Worm (Caenorhabditis elegans) whole organism, late embryonic: ENCODE results near the gene K06H7.2.

Experiments used
- C08G9.2 ChIP-seq: sonication (generic microtip); optimal IDR thresholded peaks from 2 replicates; lab custom pipeline; 2016; ENCODE audit warnings: mild to moderate bottlenecking, missing genetic modification characterization, moderate library complexity, missing compliant biosample characterization
- C38D4.7 ChIP-seq: fragments of 200-800 bp; sonication (Bioruptor generic); optimal IDR thresholded peaks from 2 replicates; lab custom pipeline; 2018; ENCODE audit warnings: mild to moderate bottlenecking, missing genetic modification characterization, moderate library complexity, missing compliant biosample characterization
- F13H6.1 ChIP-seq: sonication (generic microtip); optimal IDR thresholded peaks from 2 replicates; lab custom pipeline; 2016; ENCODE audit warnings: missing genetic modification characterization, missing compliant biosample characterization
- K02D7.2 ChIP-seq: sonication (generic microtip); optimal IDR thresholded peaks from 2 replicates; lab custom pipeline; 2017; ENCODE audit warnings: mild to moderate bottlenecking, missing genetic modification characterization, missing compliant biosample characterization
- T23F11.4 ChIP-seq: fragments of 200-800 bp; sonication (Bioruptor generic); optimal IDR thresholded peaks from 2 replicates; lab custom pipeline; 2018; ENCODE audit warnings: mild to moderate bottlenecking, missing genetic modification characterization, missing compliant biosample characterization
- Y22D7AL.16 ChIP-seq: sonication (generic microtip); optimal IDR thresholded peaks from 2 replicates; lab custom pipeline; 2016; ENCODE audit warnings: missing genetic modification characterization, missing compliant biosample characterization
- ahr-1 ChIP-seq: sonication (generic microtip); optimal IDR thresholded peaks from 2 replicates; lab custom pipeline; 2016; ENCODE audit warnings: missing genetic modification characterization, missing compliant biosample characterization
- ama-1 ChIP-seq: fragments of 150-350 bp; optimal IDR thresholded peaks from 2 replicates; lab custom pipeline; 2014
- ceh-14 ChIP-seq: sonication (generic microtip); optimal IDR thresholded peaks from 2 replicates; lab custom pipeline; 2016; ENCODE audit warnings: missing genotype, missing genetic modification characterization, missing compliant biosample characterization
- ceh-18 ChIP-seq: sonication (generic microtip); optimal IDR thresholded peaks from 2 replicates; lab custom pipeline; 2016; ENCODE audit warnings: missing genetic modification characterization, missing compliant biosample characterization
- ceh-2 ChIP-seq: sonication (generic microtip); optimal IDR thresholded peaks from 2 replicates; lab custom pipeline; 2016; ENCODE audit warnings: missing genotype, missing genetic modification characterization, missing compliant biosample characterization
- ceh-30 ChIP-seq: fragments of 150-350 bp; optimal IDR thresholded peaks from 2 replicates; lab custom pipeline; 2014; ENCODE audit warnings: missing biosample characterization, missing genetic modification characterization
- ceh-31 ChIP-seq: sonication (generic microtip); optimal IDR thresholded peaks from 2 replicates; lab custom pipeline; 2016; ENCODE audit warnings: missing genetic modification characterization, missing compliant biosample characterization
- ceh-34 ChIP-seq: sonication (generic microtip); optimal IDR thresholded peaks from 2 replicates; lab custom pipeline; 2016; ENCODE audit warnings: mild to moderate bottlenecking, missing genetic modification characterization, missing compliant biosample characterization
- ceh-48 ChIP-seq: sonication (generic microtip); optimal IDR thresholded peaks from 2 replicates; lab custom pipeline; 2016; ENCODE audit warnings: missing genetic modification characterization, inconsistent platforms, missing compliant biosample characterization
- ceh-6 ChIP-seq: fragments of 200-800 bp; sonication (Bioruptor generic); optimal IDR thresholded peaks from 2 replicates; lab custom pipeline; 2018; ENCODE audit warnings: mild to moderate bottlenecking, missing genetic modification characterization, missing compliant biosample characterization
- ceh-9 ChIP-seq: sonication (generic microtip); optimal IDR thresholded peaks from 2 replicates; lab custom pipeline; 2016; ENCODE audit warnings: mild to moderate bottlenecking, missing genetic modification characterization, inconsistent platforms, missing compliant biosample characterization
- che-1 ChIP-seq: sonication (generic microtip); optimal IDR thresholded peaks from 2 replicates; lab custom pipeline; 2016; ENCODE audit warnings: mild to moderate bottlenecking, missing genetic modification characterization, missing compliant biosample characterization
- elt-2 ChIP-seq: sonication (generic microtip); optimal IDR thresholded peaks from 2 replicates; lab custom pipeline; 2016; ENCODE audit warnings: missing genetic modification reagents, missing genetic modification characterization, missing compliant biosample characterization
- elt-4 ChIP-seq: sonication (generic microtip); optimal IDR thresholded peaks from 2 replicates; lab custom pipeline; 2016; ENCODE audit warnings: missing genetic modification characterization, missing compliant biosample characterization
- fkh-10 ChIP-seq: fragments of 150-350 bp; optimal IDR thresholded peaks from 2 replicates; lab custom pipeline; 2014; ENCODE audit warnings: missing biosample characterization, missing genetic modification reagents, missing genetic modification characterization
- fkh-6 ChIP-seq: sonication (generic microtip); optimal IDR thresholded peaks from 2 replicates; lab custom pipeline; 2016; ENCODE audit warnings: missing genetic modification characterization, missing compliant biosample characterization
- hlh-13 ChIP-seq: fragments of 200-800 bp; sonication (Bioruptor generic); optimal IDR thresholded peaks from 2 replicates; lab custom pipeline; 2018; ENCODE audit warnings: mild to moderate bottlenecking, missing genetic modification characterization, missing compliant biosample characterization
- hlh-30 ChIP-seq: sonication (generic microtip); optimal IDR thresholded peaks from 2 replicates; lab custom pipeline; 2017; ENCODE audit warnings: antibody characterized with exemption, missing genetic modification characterization, missing compliant biosample characterization; ENCODE audit not compliant: insufficient read depth
- hlh-8 ChIP-seq: sonication (generic microtip); optimal IDR thresholded peaks from 2 replicates; lab custom pipeline; 2016; ENCODE audit warnings: missing genotype, missing genetic modification characterization, missing compliant biosample characterization
- lim-6 ChIP-seq: sonication (generic microtip); optimal IDR thresholded peaks from 2 replicates; lab custom pipeline; 2016; ENCODE audit warnings: missing genetic modification characterization, missing compliant biosample characterization
- lin-11 ChIP-seq: fragments of 200-800 bp; sonication (Bioruptor generic); optimal IDR thresholded peaks from 2 replicates; lab custom pipeline; 2018; ENCODE audit warnings: mild to moderate bottlenecking, missing genetic modification characterization, missing compliant biosample characterization
- madf-2 ChIP-seq: sonication (generic microtip); optimal IDR thresholded peaks from 2 replicates; lab custom pipeline; 2017; ENCODE audit warnings: missing genetic modification characterization, missing compliant biosample characterization
- mec-3 ChIP-seq: sonication (generic microtip); optimal IDR thresholded peaks from 2 replicates; lab custom pipeline; 2016; ENCODE audit warnings: borderline replicate concordance, missing genetic modification characterization, missing compliant biosample characterization
- nfya-1 ChIP-seq: sonication (generic microtip); optimal IDR thresholded peaks from 2 replicates; lab custom pipeline; 2017; ENCODE audit warnings: missing genetic modification characterization, mild to moderate bottlenecking, missing compliant biosample characterization, antibody characterized with exemption, moderate library complexity
- nhr-11 ChIP-seq: fragments of 150-350 bp; optimal IDR thresholded peaks from 2 replicates; lab custom pipeline; 2014; ENCODE audit warnings: missing biosample characterization, missing genetic modification characterization
- nhr-232 ChIP-seq: sonication (generic microtip); optimal IDR thresholded peaks from 2 replicates; lab custom pipeline; 2016; ENCODE audit warnings: missing genetic modification characterization, missing compliant biosample characterization
- npax-4 ChIP-seq: sonication (generic microtip); optimal IDR thresholded peaks from 2 replicates; lab custom pipeline; 2016; ENCODE audit warnings: missing genetic modification characterization, missing compliant biosample characterization
- pag-3 ChIP-seq: sonication (generic microtip); optimal IDR thresholded peaks from 2 replicates; lab custom pipeline; 2016; ENCODE audit warnings: missing compliant biosample characterization, missing genetic modification characterization, borderline replicate concordance
- pat-9 ChIP-seq: fragments of 200-800 bp; sonication (Bioruptor generic); optimal IDR thresholded peaks from 2 replicates; lab custom pipeline; 2018; ENCODE audit warnings: mild to moderate bottlenecking, missing genetic modification characterization, moderate library complexity, missing compliant biosample characterization
- pha-2 ChIP-seq: sonication (generic microtip); optimal IDR thresholded peaks from 2 replicates; lab custom pipeline; 2017; ENCODE audit warnings: mild to moderate bottlenecking, missing genetic modification characterization, missing compliant biosample characterization
- pqm-1 ChIP-seq: sonication (generic microtip); optimal IDR thresholded peaks from 2 replicates; lab custom pipeline; 2016; ENCODE audit warnings: missing genetic modification characterization, missing compliant biosample characterization
- pros-1 ChIP-seq: fragments of 150-350 bp; optimal IDR thresholded peaks from 2 replicates; lab custom pipeline; 2014; ENCODE audit warnings: missing biosample characterization, missing genetic modification reagents, missing genetic modification characterization
- rnt-1 ChIP-seq: sonication (generic microtip); optimal IDR thresholded peaks from 2 replicates; lab custom pipeline; 2016; ENCODE audit warnings: missing genetic modification characterization, missing compliant biosample characterization
- sdc-2 ChIP-seq: sonication (generic microtip); optimal IDR thresholded peaks from 2 replicates; lab custom pipeline; 2016; ENCODE audit warnings: missing genotype, missing genetic modification characterization, missing compliant biosample characterization
- sox-2 ChIP-seq: fragments of 200-800 bp; sonication (Bioruptor generic); IDR thresholded peaks from 2 replicates; pipeline ENCODE4 v1.3.6; 2022; ENCODE audit warnings: missing genetic modification reagents, missing genetic modification characterization, missing compliant biosample characterization
- sox-4 ChIP-seq: sonication (generic microtip); optimal IDR thresholded peaks from 2 replicates; lab custom pipeline; 2017; ENCODE audit warnings: mild to moderate bottlenecking, missing genetic modification characterization, inconsistent platforms, missing compliant biosample characterization
- syd-9 ChIP-seq: sonication (generic microtip); optimal IDR thresholded peaks from 2 replicates; lab custom pipeline; 2016; ENCODE audit warnings: mild to moderate bottlenecking, missing genetic modification characterization, moderate library complexity, missing compliant biosample characterization
- tbx-2 ChIP-seq: sonication (generic microtip); optimal IDR thresholded peaks from 2 replicates; lab custom pipeline; 2016; ENCODE audit warnings: missing genetic modification characterization, missing compliant biosample characterization
- unc-3 ChIP-seq, 2 experiments: fragments of 200-800 bp in 1 of 2; sonication (Bioruptor generic) in 1 of 2; sonication (generic microtip) in 1 of 2; conservative IDR thresholded peaks in 1 of 2; optimal IDR thresholded peaks in 1 of 2; 2 replicates each; pipeline versions ENCODE4 v1.3.6 to Lab custom; 2016 to 2022; ENCODE audit warnings: missing compliant biosample characterization in 2 of 2, missing genetic modification characterization in 2 of 2, missing genetic modification reagents in 1 of 2
- unc-42 ChIP-seq: sonication (generic microtip); optimal IDR thresholded peaks from 2 replicates; lab custom pipeline; 2016; ENCODE audit warnings: missing genotype, missing genetic modification characterization, missing compliant biosample characterization
- unc-55 ChIP-seq: sonication (generic microtip); optimal IDR thresholded peaks from 2 replicates; lab custom pipeline; 2017; ENCODE audit warnings: missing biosample characterization, missing genetic modification reagents, missing genetic modification characterization
- unc-86 ChIP-seq: sonication (generic microtip); optimal IDR thresholded peaks from 2 replicates; lab custom pipeline; 2016; ENCODE audit warnings: missing genetic modification characterization, missing compliant biosample characterization

Gene K06H7.2

DNA sequence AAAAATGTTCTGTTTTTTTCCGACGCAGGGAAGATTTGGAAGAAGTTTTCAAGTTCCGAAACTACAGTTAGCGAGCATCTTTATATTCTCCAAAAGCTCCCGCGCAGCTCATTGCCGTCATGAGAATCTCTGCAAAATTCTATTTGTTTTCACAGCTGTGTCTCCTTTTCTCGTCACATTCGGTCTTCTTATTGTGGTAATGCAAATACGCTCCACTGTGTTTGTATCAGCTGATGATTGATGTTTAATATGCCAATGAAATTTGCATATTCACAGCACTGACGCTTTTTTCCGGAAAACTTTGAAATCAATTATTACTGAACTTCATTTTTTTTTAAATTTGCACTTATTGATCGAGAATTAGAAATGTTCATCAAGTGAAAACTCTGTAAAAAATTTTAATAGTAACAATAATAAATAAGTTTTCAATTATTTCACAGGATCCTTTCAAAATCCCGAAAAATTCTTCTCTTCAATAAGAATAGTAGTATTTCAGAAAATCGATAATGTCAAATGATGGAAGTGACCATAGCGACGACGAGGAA is at the start of gene K06H7.2:
Gene K06H7.2 (plus strand): TSS at position 495 of the 545 bp plus-strand sequence.
- TF ChIP-seq elt-2 (tag; lab: Kevin White, UChicago) (peak; percentile 22), ceh-31 (tag; lab: Kevin White, UChicago) (peak; percentile 48), ceh-18 (tag; lab: Kevin White, UChicago) (peak; percentile 57), ceh-34 (tag; lab: Kevin White, UChicago) (no peak), lin-11 (no peak), ahr-1 (no peak), unc-55 (GFP tag; lab: Kevin White, UChicago) (peak; percentile 43), nfya-1 (tag; lab: Kevin White, UChicago) (peak; percentile 53), tbx-2 (tag; lab: Kevin White, UChicago) (peak; percentile 27), hlh-30 (tag; lab: Kevin White, UChicago) (peak; percentile 93), unc-42 (peak; percentile 95), madf-2 (tag; lab: Kevin White, UChicago) (no peak), pha-2 (tag; lab: Kevin White, UChicago) (peak; percentile 22), che-1 (tag; lab: Kevin White, UChicago) (no peak)
- TF ChIP-seq, all 69 proteins: peak for 9

DNA sequence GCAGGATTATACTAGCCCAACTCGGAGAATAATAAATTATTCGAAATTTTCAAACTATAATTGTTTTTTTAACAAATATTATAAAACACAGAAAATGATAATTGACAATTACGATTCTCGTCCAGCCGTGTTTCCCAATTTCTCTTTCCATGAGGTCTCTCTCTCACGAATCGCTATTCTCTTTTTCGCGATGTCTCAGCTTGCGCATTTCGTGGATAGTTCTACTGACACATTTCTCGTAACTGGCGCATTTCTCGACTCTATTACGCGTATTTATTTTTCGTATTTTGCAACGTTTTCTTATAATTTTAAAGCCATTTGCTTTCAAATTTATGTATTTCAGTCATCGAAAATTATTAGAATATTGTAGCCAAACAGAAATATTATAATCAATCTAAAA is 49.6 kb upstream of the K06H7.2 start:
- peak; percentile 98 for TF ChIP-seq C38D4.7
- peak; percentile 99 for TF ChIP-seq npax-4 (tag; lab: Kevin White, UChicago)
- TF ChIP-seq mec-3 (tag; lab: Kevin White, UChicago) = peak; percentile 100
- peak; percentile 100 for TF ChIP-seq ceh-14 (tag; lab: Kevin White, UChicago)
- peak; percentile 96 for TF ChIP-seq che-1 (tag; lab: Kevin White, UChicago)
- TF ChIP-seq T23F11.4 (GFP tag; lab: Kevin White, UChicago) = peak; percentile 99
- peak; percentile 100 for TF ChIP-seq F13H6.1 (tag; lab: Kevin White, UChicago)
- no peak for TF ChIP-seq nhr-11
- TF ChIP-seq ceh-31 (tag; lab: Kevin White, UChicago) = peak; percentile 100
- TF ChIP-seq hlh-8 (tag; lab: Kevin White, UChicago) = peak; percentile 100
- peak; percentile 100 for TF ChIP-seq ceh-2
- TF ChIP-seq ceh-30 = no peak
- peak; percentile 99 for TF ChIP-seq fkh-6 (tag; lab: Kevin White, UChicago)
- peak; percentile 99 for TF ChIP-seq sox-4 (tag; lab: Kevin White, UChicago)
- peak; percentile 100 for TF ChIP-seq lim-6 (tag; lab: Kevin White, UChicago)
- peak; percentile 100 for TF ChIP-seq pqm-1
- peak; percentile 100 for TF ChIP-seq pag-3 (tag; lab: Kevin White, UChicago)
- peak; percentile 100 for TF ChIP-seq C08G9.2
- TF ChIP-seq rnt-1 (tag; lab: Kevin White, UChicago) = peak; percentile 100
- TF ChIP-seq sox-2 (GFP tag; lab: Robert Waterston, UW) = peak; percentile 97
- TF ChIP-seq unc-86 (tag; lab: Kevin White, UChicago) = peak; percentile 100
- TF ChIP-seq Y22D7AL.16 (tag; lab: Kevin White, UChicago) = peak; percentile 100
- peak; percentile 99 for TF ChIP-seq hlh-13 (GFP tag; lab: Kevin White, UChicago)
- peak; percentile 99 for TF ChIP-seq pat-9 (tag; lab: Kevin White, UChicago)
- peak; percentile 100 for TF ChIP-seq elt-2 (tag; lab: Kevin White, UChicago)
- peak; percentile 100 for TF ChIP-seq tbx-2 (tag; lab: Kevin White, UChicago)
- no peak for TF ChIP-seq ama-1
- peak; percentile 100 for TF ChIP-seq elt-4 (tag; lab: Kevin White, UChicago)
- peak; percentile 100 for TF ChIP-seq ceh-18 (tag; lab: Kevin White, UChicago)
- TF ChIP-seq syd-9 (tag; lab: Kevin White, UChicago) = peak; percentile 100
- peak; percentile 96 for TF ChIP-seq sdc-2 (tag; lab: Kevin White, UChicago)
- TF ChIP-seq lin-11 = peak; percentile 96
- peak; percentile 96 for TF ChIP-seq nhr-232 (tag; lab: Kevin White, UChicago)
- peak; percentile 100 for TF ChIP-seq unc-3 (GFP tag; conservative IDR thresholded peaks at IDR 0.05; lab: Robert Waterston, UW)
- peak; percentile 100 for TF ChIP-seq unc-3 (tag; optimal IDR thresholded peaks at IDR 0.05; lab: Kevin White, UChicago)
- peak; percentile 98 for TF ChIP-seq ceh-6 (GFP tag; lab: Kevin White, UChicago)
- peak; percentile 100 for TF ChIP-seq ahr-1
- TF ChIP-seq pros-1 (tag; lab: Kevin White, UChicago) = peak; percentile 53
- peak; percentile 100 for TF ChIP-seq ceh-34 (tag; lab: Kevin White, UChicago)
- peak; percentile 99 for TF ChIP-seq ceh-48 (tag; lab: Kevin White, UChicago)
- peak; percentile 99 for TF ChIP-seq K02D7.2 (tag; lab: Kevin White, UChicago)
- TF ChIP-seq unc-55 (GFP tag; lab: Kevin White, UChicago) = peak; percentile 23
- peak; percentile 98 for TF ChIP-seq nfya-1 (tag; lab: Kevin White, UChicago)
- TF ChIP-seq fkh-10 (GFP tag; lab: Kevin White, UChicago) = peak; percentile 42
- peak; percentile 91 for TF ChIP-seq ceh-9 (tag; lab: Kevin White, UChicago)
